Worm (Caenorhabditis elegans) whole organism, midembryonic: ENCODE data around the gene tag-131.

Experiments
- T22C8.4 ChIP-seq: fragments of 200-800 bp; sonication (Bioruptor generic); IDR thresholded peaks from 2 replicates; pipeline ENCODE4 v1.3.6; 2022; ENCODE audit warnings: missing genetic modification characterization, missing compliant biosample characterization
- cog-1 ChIP-seq: sonication (generic microtip); optimal IDR thresholded peaks from 2 replicates; lab custom pipeline; 2016; ENCODE audit warnings: missing genetic modification characterization, missing compliant biosample characterization
- klf-2 ChIP-seq: fragments of 200-800 bp; sonication (Bioruptor generic); conservative IDR thresholded peaks from 2 replicates; pipeline ENCODE4 v1.3.6; 2022; ENCODE audit warnings: missing genetic modification reagents, missing genetic modification characterization, missing compliant biosample characterization
- med-1 ChIP-seq: sonication (generic microtip); optimal IDR thresholded peaks from 2 replicates; lab custom pipeline; 2017; ENCODE audit warnings: missing genetic modification characterization, mild to moderate bottlenecking, missing compliant biosample characterization, antibody characterized with exemption, missing genetic modification reagents; ENCODE audit not compliant: insufficient read depth
- ref-1 ChIP-seq: fragments of 200-800 bp; sonication (Bioruptor generic); conservative IDR thresholded peaks from 2 replicates; pipeline ENCODE4 v1.3.6; 2022; ENCODE audit warnings: missing genetic modification reagents, missing genetic modification characterization, missing compliant biosample characterization
- ztf-29 ChIP-seq: fragments of 200-800 bp; sonication (Bioruptor generic); IDR thresholded peaks from 2 replicates; pipeline ENCODE4 v1.3.6; 2022; ENCODE audit warnings: missing genetic modification reagents, missing genetic modification characterization, missing compliant biosample characterization

DNA sequence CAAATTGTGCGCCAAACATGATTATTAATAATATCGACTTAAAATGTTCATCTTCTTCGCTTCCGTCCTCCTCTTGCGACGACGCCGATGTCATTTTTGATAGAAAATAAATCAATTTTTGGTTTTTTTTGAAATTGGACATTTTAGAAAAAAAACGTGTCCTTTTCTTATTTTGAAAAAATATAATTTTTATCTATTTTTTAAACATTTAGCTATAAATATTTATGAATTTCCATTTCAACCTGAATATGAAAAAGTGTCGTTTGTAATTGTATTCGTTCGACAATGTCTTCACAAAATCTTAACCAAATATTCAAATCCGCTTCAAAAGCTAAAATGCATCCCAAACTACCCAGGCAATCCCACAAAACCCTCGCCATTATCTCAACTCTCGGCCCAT is 30.1 kb upstream of the tag-131 start, which contains the start of gene R10E4.3:
- TF ChIP-seq ztf-29 (no peak), med-1 (GFP tag; lab: Kevin White, UChicago) (no peak), klf-2 (GFP tag; lab: Robert Waterston, UW) (no peak), T22C8.4 (no peak), ref-1 (GFP tag; lab: Robert Waterston, UW) (no peak), cog-1 (no peak)
